Fruit fly (Drosophila melanogaster): ENCODE results near the gene CG45064.

- TF ChIP-seq hth (optimal IDR thresholded peaks at IDR 0.05) (no peak), Meics (GFP tag; optimal IDR thresholded peaks at IDR 0.05) (no peak), CG10462 (GFP tag; optimal IDR thresholded peaks at IDR 0.05) (no peak), CG11456 (GFP tag; IDR thresholded peaks at IDR 0.05) (no peak), CG31441 (GFP tag; IDR thresholded peaks at IDR 0.05) (no peak)
Measured at dm6 chrX:14836425-14836824, 46.0 kb downstream of the CG45064 start, which contains the start of gene CG14410.
